Worm (Caenorhabditis elegans) whole organism, L3 larva: ENCODE results near the gene btb-5.

Experiments
- ceh-28 ChIP-seq: fragments of 150-350 bp; optimal IDR thresholded peaks from 2 replicates; lab custom pipeline; 2014; ENCODE audit warnings: missing biosample characterization, missing genetic modification reagents, missing genetic modification characterization
- ceh-82 ChIP-seq: fragments of 150-350 bp; optimal IDR thresholded peaks from 2 replicates; lab custom pipeline; 2014; ENCODE audit warnings: missing biosample characterization, missing genetic modification characterization
- elt-3 ChIP-seq, 3 experiments: fragments of 150-350 bp in 1 of 3; sonication (generic microtip) in 2 of 3; optimal IDR thresholded peaks; 2 replicates in 2 of 3; 4 replicates in 1 of 3; lab custom pipeline; 2014 to 2017; ENCODE audit warnings: missing biosample characterization in 3 of 3, missing genetic modification characterization in 3 of 3
- lin-15B ChIP-seq: fragments of 150-350 bp; optimal IDR thresholded peaks from 2 replicates; lab custom pipeline; 2014; ENCODE audit warnings: missing biosample characterization, missing genetic modification characterization
- mdl-1 ChIP-seq: fragments of 150-350 bp; optimal IDR thresholded peaks from 2 replicates; lab custom pipeline; 2014; ENCODE audit warnings: missing biosample characterization, missing genetic modification characterization
- nhr-23 ChIP-seq: fragments of 150-350 bp; optimal IDR thresholded peaks from 2 replicates; lab custom pipeline; 2014; ENCODE audit warnings: missing biosample characterization, missing genetic modification reagents, missing genetic modification characterization
- nhr-28 ChIP-seq: fragments of 150-350 bp; optimal IDR thresholded peaks from 2 replicates; lab custom pipeline; 2014; ENCODE audit warnings: missing biosample characterization, missing genetic modification characterization
- nhr-76 ChIP-seq: fragments of 150-350 bp; sonication (generic microtip); optimal IDR thresholded peaks from 5 replicates; lab custom pipeline; 2014; ENCODE audit warnings: missing biosample characterization, missing genetic modification characterization
- pha-4 ChIP-seq: fragments of 150-350 bp; optimal IDR thresholded peaks from 2 replicates; lab custom pipeline; 2014; ENCODE audit warnings: missing biosample characterization, missing genetic modification reagents, missing genetic modification characterization

- TF ChIP-seq elt-3 (tag; optimal IDR thresholded peaks at IDR 0.05; lab: Kevin White, UChicago) (no peak), ceh-28 (tag; lab: Kevin White, UChicago) (no peak), nhr-28 (tag; lab: Kevin White, UChicago) (no peak), lin-15B (tag; lab: Kevin White, UChicago) (no peak), pha-4 (tag; lab: Kevin White, UChicago) (no peak), nhr-23 (peak; percentile 25), ceh-82 (tag; lab: Kevin White, UChicago) (no peak), nhr-76 (tag; lab: Kevin White, UChicago) (no peak), mdl-1 (no peak)
Observed at ce11 chrIII:39516-39915, 21.4 kb downstream of the btb-5 start.
